Fruit fly (Drosophila melanogaster) whole organism, wandering third instar larva: Measurements from ENCODE around the gene bmm.

ENCODE experiments used
- Abd-B ChIP-seq: fragments of >200 bp; optimal IDR thresholded peaks from 2 replicates; lab custom pipeline; 2017; ENCODE audit warnings: missing biosample characterization, missing genetic modification characterization
- CG32264 ChIP-seq: fragments of 200-800 bp; sonication (Bioruptor generic); optimal IDR thresholded peaks from 2 replicates; lab custom pipeline; 2016; ENCODE audit warnings: missing biosample characterization, missing genetic modification characterization
- CG9705 ChIP-seq: fragments of 200-800 bp; sonication (Bioruptor generic); optimal IDR thresholded peaks from 2 replicates; lab custom pipeline; 2018; ENCODE audit warnings: missing biosample characterization, mild to moderate bottlenecking, missing genetic modification characterization
- CrebA ChIP-seq: fragments of 200-800 bp; sonication (Bioruptor generic); optimal IDR thresholded peaks from 2 replicates; lab custom pipeline; 2016; ENCODE audit warnings: missing biosample characterization, mild to moderate bottlenecking, missing genetic modification characterization, borderline replicate concordance
- Dfd ChIP-seq: fragments of >200 bp; optimal IDR thresholded peaks from 2 replicates; lab custom pipeline; 2017; ENCODE audit warnings: missing biosample characterization, missing genetic modification characterization
- Dif ChIP-seq: fragments of 200-275, 200-300 bp; sonication (Bioruptor generic); optimal IDR thresholded peaks from 2 replicates; lab custom pipeline; 2018; ENCODE audit warnings: missing biosample characterization, missing genetic modification characterization; ENCODE audit not compliant: partially characterized antibody
- GATAd ChIP-seq: sonication (Bioruptor generic); optimal IDR thresholded peaks from 2 replicates; lab custom pipeline; 2016; ENCODE audit warnings: missing biosample characterization, missing genetic modification characterization
- HLH106 ChIP-seq: fragments of 200-800 bp; optimal IDR thresholded peaks from 3 replicates; lab custom pipeline; 2019; ENCODE audit warnings: missing biosample characterization, mild to moderate bottlenecking, missing genetic modification characterization, moderate library complexity
- Hnf4 ChIP-seq: fragments of 200-800 bp; sonication (Bioruptor generic); optimal IDR thresholded peaks from 2 replicates; lab custom pipeline; 2016; ENCODE audit warnings: missing biosample characterization, mild to moderate bottlenecking, missing genetic modification characterization
- Hr78 ChIP-seq: fragments of >200 bp; optimal IDR thresholded peaks from 2 replicates; lab custom pipeline; 2017; ENCODE audit warnings: missing biosample characterization, missing genetic modification characterization
- Hr83 ChIP-seq: fragments of 200-300 bp; sonication (Bioruptor generic); optimal IDR thresholded peaks from 2 replicates; lab custom pipeline; 2016; ENCODE audit warnings: missing biosample characterization, mild to moderate bottlenecking, missing genetic modification characterization, moderate library complexity; ENCODE audit not compliant: poor library complexity, severe bottlenecking
- Jra ChIP-seq: sonication (Bioruptor generic); optimal IDR thresholded peaks from 2 replicates; lab custom pipeline; 2016; ENCODE audit warnings: missing biosample characterization, missing genetic modification characterization
- Mio ChIP-seq: sonication (Bioruptor generic); optimal IDR thresholded peaks from 2 replicates; lab custom pipeline; 2016; ENCODE audit warnings: missing biosample characterization, missing genetic modification characterization
- Myc ChIP-seq: fragments of >200 bp; optimal IDR thresholded peaks from 2 replicates; lab custom pipeline; 2017
- N ChIP-seq: fragments of >200 bp; optimal IDR thresholded peaks from 2 replicates; lab custom pipeline; 2018; ENCODE audit warnings: missing biosample characterization, missing external identifiers, missing genetic modification characterization
- OdsH ChIP-seq: fragments of 200-800 bp; sonication (Bioruptor generic); optimal IDR thresholded peaks from 2 replicates; lab custom pipeline; 2016; ENCODE audit warnings: missing biosample characterization, mild to moderate bottlenecking, missing genetic modification characterization
- Rel ChIP-seq, 2 experiments: fragments of 200-800 bp; sonication (Bioruptor generic) in 1 of 2; optimal IDR thresholded peaks; 2 replicates in 1 of 2; 3 replicates in 1 of 2; lab custom pipeline; 2016 to 2019; ENCODE audit warnings: mild to moderate bottlenecking in 2 of 2, missing biosample characterization in 2 of 2, missing genetic modification characterization in 2 of 2, moderate library complexity in 1 of 2
- Sp1 ChIP-seq: fragments of 200-800 bp; sonication (Bioruptor generic); optimal IDR thresholded peaks from 3 replicates; lab custom pipeline; 2019; ENCODE audit warnings: missing biosample characterization, mild to moderate bottlenecking, missing genetic modification characterization, moderate library complexity
- Vsx2 ChIP-seq: fragments of 200-300, 225-300 bp; sonication (Bioruptor generic); optimal IDR thresholded peaks from 2 replicates; lab custom pipeline; 2018; ENCODE audit warnings: missing biosample characterization, missing genetic modification characterization; ENCODE audit not compliant: partially characterized antibody
- br ChIP-seq: fragments of 200-800 bp; sonication (Bioruptor generic); optimal IDR thresholded peaks from 2 replicates; lab custom pipeline; 2016; ENCODE audit warnings: missing biosample characterization, missing genetic modification characterization
- brk ChIP-seq: fragments of 200-800 bp; sonication (Bioruptor generic); optimal IDR thresholded peaks from 2 replicates; lab custom pipeline; 2016; ENCODE audit warnings: missing biosample characterization, mild to moderate bottlenecking, missing genetic modification characterization
- dl ChIP-seq, 2 experiments: fragments of 175-275, 200-275 bp in 1 of 2; fragments of 200-275 bp in 1 of 2; sonication (Bioruptor generic); optimal IDR thresholded peaks; lab custom pipeline; 2018; ENCODE audit warnings: mild to moderate bottlenecking in 2 of 2, missing biosample characterization in 2 of 2, missing genetic modification characterization in 2 of 2, moderate library complexity in 2 of 2; ENCODE audit not compliant: partially characterized antibody in 2 of 2, insufficient read depth in 1 of 2
- dmrt93B ChIP-seq: fragments of 200-800 bp; sonication (Bioruptor generic); optimal IDR thresholded peaks from 2 replicates; lab custom pipeline; 2018; ENCODE audit warnings: missing biosample characterization, mild to moderate bottlenecking, missing genetic modification characterization
- dsf ChIP-seq: sonication (Bioruptor generic); optimal IDR thresholded peaks from 2 replicates; lab custom pipeline; 2016; ENCODE audit warnings: missing biosample characterization, missing genetic modification characterization, borderline replicate concordance
- ey ChIP-seq: fragments of 200-800 bp; sonication (Bioruptor generic); optimal IDR thresholded peaks from 2 replicates; lab custom pipeline; 2016; ENCODE audit warnings: missing biosample characterization, missing genetic modification characterization
- foxo ChIP-seq, 2 experiments: fragments of 200-800 bp; sonication (Bioruptor generic); optimal IDR thresholded peaks; 2 replicates in 1 of 2; 3 replicates in 1 of 2; lab custom pipeline; 2016 to 2017; ENCODE audit warnings: missing biosample characterization in 2 of 2, missing genetic modification characterization in 2 of 2
- fru ChIP-seq: fragments of 200-800 bp; sonication (Bioruptor generic); optimal IDR thresholded peaks from 3 replicates; lab custom pipeline; 2016; ENCODE audit warnings: missing biosample characterization, mild to moderate bottlenecking, missing genetic modification characterization
- h ChIP-seq: fragments of 200-800 bp; sonication (Bioruptor generic); optimal IDR thresholded peaks from 3 replicates; lab custom pipeline; 2016; ENCODE audit warnings: missing biosample characterization, mild to moderate bottlenecking, missing genetic modification characterization
- jim ChIP-seq: fragments of 175-275, 200-325 bp; sonication (Bioruptor generic); optimal IDR thresholded peaks from 2 replicates; lab custom pipeline; 2016; ENCODE audit warnings: missing biosample characterization, mild to moderate bottlenecking, missing genetic modification characterization
- lola ChIP-seq: fragments of >200 bp; optimal IDR thresholded peaks from 2 replicates; lab custom pipeline; 2017; ENCODE audit warnings: missing biosample characterization, missing genetic modification characterization
- pan ChIP-seq: fragments of >200 bp; optimal IDR thresholded peaks from 2 replicates; lab custom pipeline; 2017
- psq ChIP-seq: fragments of 200-800 bp; sonication (Bioruptor generic); optimal IDR thresholded peaks from 3 replicates; lab custom pipeline; 2017; ENCODE audit warnings: missing biosample characterization, mild to moderate bottlenecking, missing genetic modification characterization, moderate library complexity
- rgr ChIP-seq: fragments of 200-800 bp; sonication (Bioruptor generic); optimal IDR thresholded peaks from 3 replicates; lab custom pipeline; 2016; ENCODE audit warnings: missing biosample characterization, mild to moderate bottlenecking, missing genetic modification characterization
- sage ChIP-seq: fragments of 200-800 bp; sonication (Bioruptor generic); optimal IDR thresholded peaks from 2 replicates; lab custom pipeline; 2016; ENCODE audit warnings: missing biosample characterization, mild to moderate bottlenecking, missing genetic modification characterization
- sv ChIP-seq: fragments of 200-800 bp; sonication (Bioruptor generic); optimal IDR thresholded peaks from 3 replicates; lab custom pipeline; 2016; ENCODE audit warnings: missing biosample characterization, missing genetic modification characterization
- tai ChIP-seq: sonication (Bioruptor generic); optimal IDR thresholded peaks from 2 replicates; lab custom pipeline; 2016; ENCODE audit warnings: missing biosample characterization, missing genetic modification characterization
- usp ChIP-seq: fragments of >200 bp; optimal IDR thresholded peaks from 2 replicates; lab custom pipeline; 2017; ENCODE audit warnings: missing biosample characterization, missing genetic modification characterization
- woc ChIP-seq: sonication (Bioruptor generic); optimal IDR thresholded peaks from 2 replicates; lab custom pipeline; 2016; ENCODE audit warnings: missing biosample characterization, mild to moderate bottlenecking, missing genetic modification characterization

Gene bmm

dm6 chr3L:14755951-14756723 is 30.1 kb downstream of the bmm start:
- TF ChIP-seq HLH106 (tag; lab: Kevin White, UChicago) (peak; percentile 88), sv (peak; percentile 75), Sp1 (GFP tag; lab: Kevin White, UChicago) (peak; percentile 85), br (GFP tag; lab: Kevin White, UChicago) (peak; percentile 74), ey (peak; percentile 88), Dif (GFP tag; lab: Kevin White, UChicago) (peak; percentile 99), CG9705 (peak; percentile 76), N (GFP tag; lab: Kevin White, UChicago) (no peak), GATAd (GFP tag; lab: Kevin White, UChicago) (peak; percentile 12), psq (GFP tag; lab: Kevin White, UChicago) (peak; percentile 75), pan (lab: Kevin White, UChicago) (no peak), foxo (GFP tag; optimal IDR thresholded peaks at IDR 0.05; lab: Kevin White, UChicago) (peak; percentile 29 to 88), sage (GFP tag; lab: Kevin White, UChicago) (no peak), Dfd (GFP tag; lab: Kevin White, UChicago) (peak; percentile 44), Hnf4 (peak; percentile 68), CG32264 (GFP tag; lab: Kevin White, UChicago) (peak; percentile 16), rgr (GFP tag; lab: Kevin White, UChicago) (peak; percentile 81), Vsx2 (GFP tag; lab: Kevin White, UChicago) (peak; percentile 97), OdsH (GFP tag; lab: Kevin White, UChicago) (peak; percentile 84), lola (GFP tag; lab: Kevin White, UChicago) (peak; percentile 26), Hr78 (GFP tag; lab: Kevin White, UChicago) (no peak), brk (GFP tag; lab: Kevin White, UChicago) (peak; percentile 53), fru (peak; percentile 84), Abd-B (no peak), Mio (GFP tag; lab: Kevin White, UChicago) (peak; percentile 21), dl (GFP tag; optimal IDR thresholded peaks at IDR 0.05; lab: Kevin White, UChicago; ENCODE audit: insufficient read depth in 1 of 2, partially characterized antibody in 2 of 2) (peak; percentile 97 to 98), Jra (GFP tag; lab: Kevin White, UChicago) (no peak), CrebA (GFP tag; lab: Kevin White, UChicago) (peak; percentile 88), woc (GFP tag; lab: Kevin White, UChicago) (peak; percentile 80), dmrt93B (peak; percentile 84), dsf (GFP tag; lab: Kevin White, UChicago) (peak; percentile 50), Hr83 (GFP tag; lab: Kevin White, UChicago) (peak; percentile 78), tai (peak; percentile 68), Rel (GFP tag; optimal IDR thresholded peaks at IDR 0.05; lab: Kevin White, UChicago) (peak; percentile 63), Rel (tag; optimal IDR thresholded peaks at IDR 0.05; lab: Kevin White, UChicago) (peak; percentile 39), h (GFP tag; lab: Kevin White, UChicago) (peak; percentile 89), jim (GFP tag; lab: Kevin White, UChicago) (no peak), Myc (no peak), usp (GFP tag; lab: Kevin White, UChicago) (no peak)
- TF ChIP-seq, all 38 proteins: peak for 29

DNA sequence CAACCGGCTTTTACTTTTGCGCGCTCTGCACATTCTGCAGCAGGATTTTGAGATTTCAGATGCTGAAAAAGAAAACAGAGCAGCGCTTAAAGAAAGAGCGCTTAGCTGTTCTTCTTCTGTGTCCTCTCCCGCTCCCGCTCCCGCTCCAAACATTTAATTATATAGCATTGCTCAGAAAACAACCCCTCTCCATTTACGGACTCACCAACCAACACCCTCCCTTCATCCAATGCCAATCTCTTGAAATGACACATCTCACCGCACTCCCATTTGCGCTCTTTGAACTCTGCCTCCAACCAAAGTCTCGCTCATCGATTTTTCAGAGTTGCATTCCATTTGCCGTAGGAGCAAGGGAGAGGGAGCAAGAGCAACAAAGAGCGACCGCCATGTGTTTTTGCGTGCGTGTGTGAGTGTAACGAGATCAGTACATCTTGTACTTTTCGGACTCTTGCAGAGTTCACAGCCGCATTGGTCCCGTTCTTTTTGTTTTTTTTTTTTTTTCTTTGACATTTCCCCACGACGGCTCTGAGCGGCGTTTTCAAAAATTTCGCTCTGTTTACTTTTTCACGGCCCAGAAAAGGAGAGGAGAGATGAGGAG is 31.1 kb downstream of the bmm start:
- no peak for TF ChIP-seq Mio (GFP tag; lab: Kevin White, UChicago)
- TF ChIP-seq sage (GFP tag; lab: Kevin White, UChicago), result no peak
- TF ChIP-seq dl (GFP tag; optimal IDR thresholded peaks at IDR 0.05; lab: Kevin White, UChicago; ENCODE audit: insufficient read depth in 1 of 2, partially characterized antibody in 2 of 2), result peak; percentile 39 to 83
- TF ChIP-seq brk (GFP tag; lab: Kevin White, UChicago), result peak; percentile 36
- no peak for TF ChIP-seq foxo (GFP tag; optimal IDR thresholded peaks at IDR 0.05; lab: Kevin White, UChicago)
- no peak for TF ChIP-seq OdsH (GFP tag; lab: Kevin White, UChicago)
- peak; percentile 71 for TF ChIP-seq Hnf4
- peak; percentile 59 for TF ChIP-seq fru
- no peak for TF ChIP-seq ey
- no peak for TF ChIP-seq Sp1 (GFP tag; lab: Kevin White, UChicago)
- peak; percentile 65 for TF ChIP-seq br (GFP tag; lab: Kevin White, UChicago)
- peak; percentile 80 for TF ChIP-seq CrebA (GFP tag; lab: Kevin White, UChicago)
- no peak for TF ChIP-seq CG9705
- TF ChIP-seq h (GFP tag; lab: Kevin White, UChicago), result peak; percentile 77
- peak; percentile 64 for TF ChIP-seq Jra (GFP tag; lab: Kevin White, UChicago)
- TF ChIP-seq jim (GFP tag; lab: Kevin White, UChicago), result peak; percentile 52
- peak; percentile 92 for TF ChIP-seq Rel (GFP tag; optimal IDR thresholded peaks at IDR 0.05; lab: Kevin White, UChicago)
- TF ChIP-seq Rel (tag; optimal IDR thresholded peaks at IDR 0.05; lab: Kevin White, UChicago), result no peak
- TF ChIP-seq Hr83 (GFP tag; lab: Kevin White, UChicago), result peak; percentile 66
- TF ChIP-seq Dif (GFP tag; lab: Kevin White, UChicago), result peak; percentile 89
- peak; percentile 86 for TF ChIP-seq Vsx2 (GFP tag; lab: Kevin White, UChicago)
- peak; percentile 55 for TF ChIP-seq CG32264 (GFP tag; lab: Kevin White, UChicago)
- TF ChIP-seq, all 38 proteins: peak for 14
